Worm (Caenorhabditis elegans) whole organism, mixed stage, embryonic: ENCODE measurements around the gene cfim-2.

Experiments
- lsy-2 ChIP-seq: fragments of 150-350 bp; optimal IDR thresholded peaks from 2 replicates; lab custom pipeline; 2014; ENCODE audit warnings: missing biosample characterization, missing genetic modification characterization
- ztf-11 ChIP-seq: fragments of 150-350 bp; optimal IDR thresholded peaks from 2 replicates; lab custom pipeline; 2014; ENCODE audit warnings: missing biosample characterization, missing genetic modification characterization

DNA sequence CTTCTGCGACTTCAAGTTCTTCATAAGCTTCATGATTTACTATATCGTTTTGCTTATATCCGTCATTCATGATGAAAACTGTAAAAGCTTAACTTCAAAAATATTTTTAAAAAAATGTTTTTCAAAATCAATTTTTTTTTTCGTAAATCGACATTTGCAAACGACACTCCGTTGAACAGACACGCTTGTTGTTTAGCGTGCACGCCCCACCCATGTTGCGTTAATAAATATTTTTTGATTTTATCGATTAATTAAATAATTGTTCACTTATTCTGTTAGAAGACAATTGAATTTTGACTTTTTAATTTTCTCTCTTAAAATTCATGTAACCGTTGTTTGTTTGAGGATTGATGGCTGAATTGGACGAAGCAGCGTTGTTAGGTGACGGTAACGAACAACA, at the start of gene cfim-2, which contains the start of gene D1046.2:
- TF ChIP-seq ztf-11: no peak
- peak; percentile 12 for TF ChIP-seq lsy-2 (tag; lab: Kevin White, UChicago)
